Fruit fly (Drosophila melanogaster) whole organism, prepupa: Measurements from ENCODE around the gene Rbfox1.
A peak's percentile ranks its signal among the peaks of the same experiment; 100 is the strongest.

Experiments
- CG10631 ChIP-seq: fragments of 200-800 bp; sonication (Bioruptor generic); optimal IDR thresholded peaks from 2 replicates; lab custom pipeline; 2016; ENCODE audit warnings: missing biosample characterization, missing genetic modification characterization
- CG11294 ChIP-seq: fragments of 200-800 bp; sonication (Bioruptor generic); IDR thresholded peaks from 2 replicates; pipeline ENCODE4 v1.3.6; 2022; ENCODE audit warnings: missing biosample characterization, missing genetic modification characterization
- CG11762 ChIP-seq: fragments of 200-800 bp; sonication (Bioruptor generic); optimal IDR thresholded peaks from 3 replicates; lab custom pipeline; 2016; ENCODE audit warnings: missing biosample characterization, missing genetic modification characterization; ENCODE audit not compliant: insufficient read depth
- CG11902 ChIP-seq: fragments of 200-800 bp; sonication (Bioruptor generic); optimal IDR thresholded peaks from 3 replicates; lab custom pipeline; 2016; ENCODE audit warnings: missing biosample characterization, missing genetic modification characterization
- CG16779 ChIP-seq: fragments of 200-800 bp; sonication (Bioruptor generic); optimal IDR thresholded peaks from 3 replicates; lab custom pipeline; 2017; ENCODE audit warnings: missing biosample characterization, mild to moderate bottlenecking, missing genetic modification characterization
- CG3032 ChIP-seq: fragments of 200-800 bp; optimal IDR thresholded peaks from 2 replicates; lab custom pipeline; 2019; ENCODE audit warnings: missing biosample characterization, mild to moderate bottlenecking, missing genetic modification characterization, moderate library complexity
- CG31627 ChIP-seq: fragments of 200-800 bp; sonication (Bioruptor generic); optimal IDR thresholded peaks from 3 replicates; lab custom pipeline; 2016; ENCODE audit warnings: missing biosample characterization, missing genetic modification characterization
- CG32006 ChIP-seq: fragments of 200-800 bp; sonication (Bioruptor generic); optimal IDR thresholded peaks from 3 replicates; lab custom pipeline; 2017; ENCODE audit warnings: missing biosample characterization, mild to moderate bottlenecking, missing genetic modification characterization
- CG34406 ChIP-seq: fragments of 200-800 bp; sonication (Bioruptor generic); optimal IDR thresholded peaks from 3 replicates; lab custom pipeline; 2016; ENCODE audit warnings: missing biosample characterization, missing genetic modification characterization
- CG3919 ChIP-seq: fragments of 200-800 bp; sonication (Bioruptor generic); optimal IDR thresholded peaks from 3 replicates; lab custom pipeline; 2016; ENCODE audit warnings: missing biosample characterization, missing genetic modification characterization
- CG4318 ChIP-seq: fragments of 200-800 bp; sonication (Bioruptor generic); optimal IDR thresholded peaks from 3 replicates; lab custom pipeline; 2017; ENCODE audit warnings: missing biosample characterization, mild to moderate bottlenecking, missing genetic modification characterization
- CG6163 ChIP-seq: fragments of 200-800 bp; sonication (Bioruptor generic); IDR thresholded peaks from 3 replicates; pipeline ENCODE4 v1.3.6; 2022; ENCODE audit warnings: missing biosample characterization, missing genetic modification characterization
- CG6276 ChIP-seq: fragments of 200-800 bp; sonication (Bioruptor generic); optimal IDR thresholded peaks from 2 replicates; lab custom pipeline; 2017; ENCODE audit warnings: missing biosample characterization, mild to moderate bottlenecking, missing genetic modification characterization
- CG6792 ChIP-seq: fragments of 200-800 bp; sonication (Bioruptor generic); optimal IDR thresholded peaks from 3 replicates; lab custom pipeline; 2016; ENCODE audit warnings: missing biosample characterization, missing genetic modification characterization
- CG6808 ChIP-seq: fragments of 200-800 bp; sonication (Bioruptor generic); optimal IDR thresholded peaks from 3 replicates; lab custom pipeline; 2017; ENCODE audit warnings: missing biosample characterization, missing genetic modification characterization, mild to moderate bottlenecking, moderate library complexity, missing genetic modification reagents
- CG7368 ChIP-seq: fragments of 200-800 bp; sonication (Bioruptor generic); optimal IDR thresholded peaks from 3 replicates; lab custom pipeline; 2016; ENCODE audit warnings: missing biosample characterization, missing genetic modification characterization
- CG8119 ChIP-seq: fragments of 200-800 bp; sonication (Bioruptor generic); IDR thresholded peaks from 3 replicates; pipeline ENCODE4 v1.3.6; 2022; ENCODE audit warnings: missing biosample characterization, missing genetic modification characterization
- CG8319 ChIP-seq: fragments of 200-800 bp; sonication (Bioruptor generic); optimal IDR thresholded peaks from 3 replicates; lab custom pipeline; 2016; ENCODE audit warnings: missing biosample characterization, missing genetic modification characterization
- CG8632 ChIP-seq: fragments of 200-800 bp; sonication (Bioruptor generic); optimal IDR thresholded peaks from 3 replicates; lab custom pipeline; 2016; ENCODE audit warnings: missing biosample characterization, missing genetic modification characterization
- CG9139 ChIP-seq: fragments of 200-800 bp; sonication (Bioruptor generic); optimal IDR thresholded peaks from 3 replicates; lab custom pipeline; 2017; ENCODE audit warnings: missing biosample characterization, mild to moderate bottlenecking, missing genetic modification characterization
- Eip75B ChIP-seq: fragments of 200-800 bp; sonication (Bioruptor generic); optimal IDR thresholded peaks from 3 replicates; lab custom pipeline; 2016; ENCODE audit warnings: missing biosample characterization, missing genetic modification characterization
- Eip78C ChIP-seq: fragments of 200-800 bp; sonication (Bioruptor generic); peaks from one replicate; lab custom pipeline; 2016; ENCODE audit warnings: missing biosample characterization, missing genetic modification characterization
- Ets21C ChIP-seq: fragments of 200-800 bp; sonication (Bioruptor generic); optimal IDR thresholded peaks from 3 replicates; lab custom pipeline; 2016; ENCODE audit warnings: missing biosample characterization, missing genetic modification characterization
- Gug ChIP-seq: fragments of 200-800 bp; sonication (Bioruptor generic); IDR thresholded peaks from 2 replicates; pipeline ENCODE4 v1.3.6; 2022; ENCODE audit warnings: missing biosample characterization, missing genetic modification characterization
- Hr38 ChIP-seq: sonication (Bioruptor generic); optimal IDR thresholded peaks from 2 replicates; lab custom pipeline; 2016; ENCODE audit warnings: missing biosample characterization, missing genetic modification characterization
- Hr39 ChIP-seq: fragments of 200-800 bp; sonication (Bioruptor generic); optimal IDR thresholded peaks from 2 replicates; lab custom pipeline; 2016; ENCODE audit warnings: missing biosample characterization, missing genetic modification characterization
- Hr4 ChIP-seq: fragments of 200-800 bp; sonication (Bioruptor generic); optimal IDR thresholded peaks from 3 replicates; lab custom pipeline; 2016; ENCODE audit warnings: missing biosample characterization, missing genetic modification characterization
- Met ChIP-seq: fragments of 200-800 bp; sonication (Bioruptor generic); optimal IDR thresholded peaks from 3 replicates; lab custom pipeline; 2016; ENCODE audit warnings: missing biosample characterization, missing genetic modification characterization
- Smox ChIP-seq: fragments of 200-800 bp; sonication (Bioruptor generic); optimal IDR thresholded peaks from 3 replicates; lab custom pipeline; 2016; ENCODE audit warnings: missing biosample characterization, missing genetic modification characterization
- Sox102F ChIP-seq: fragments of 200-800 bp; sonication (Bioruptor generic); optimal IDR thresholded peaks from 2 replicates; lab custom pipeline; 2016; ENCODE audit warnings: missing biosample characterization, mild to moderate bottlenecking, missing genetic modification characterization
- Sox14 ChIP-seq: fragments of 200-800 bp; sonication (Bioruptor generic); optimal IDR thresholded peaks from 3 replicates; lab custom pipeline; 2016; ENCODE audit warnings: missing biosample characterization, missing genetic modification characterization
- achi ChIP-seq: fragments of 200-800 bp; sonication (Bioruptor generic); optimal IDR thresholded peaks from 3 replicates; lab custom pipeline; 2016; ENCODE audit warnings: missing biosample characterization, missing genetic modification characterization
- acj6 ChIP-seq: fragments of 200-800 bp; sonication (Bioruptor generic); optimal IDR thresholded peaks from 3 replicates; lab custom pipeline; 2016; ENCODE audit warnings: missing biosample characterization, missing genetic modification characterization
- cyc ChIP-seq: fragments of 200-800 bp; sonication (Bioruptor generic); optimal IDR thresholded peaks from 3 replicates; lab custom pipeline; 2016; ENCODE audit warnings: missing biosample characterization, missing genetic modification characterization
- dac ChIP-seq: fragments of 200-800 bp; sonication (Bioruptor generic); optimal IDR thresholded peaks from 2 replicates; lab custom pipeline; 2017; ENCODE audit warnings: missing biosample characterization, mild to moderate bottlenecking, missing genetic modification characterization
- fd59A ChIP-seq: fragments of 200-800 bp; sonication (Bioruptor generic); optimal IDR thresholded peaks from 2 replicates; lab custom pipeline; 2017; ENCODE audit warnings: missing biosample characterization, mild to moderate bottlenecking, missing genetic modification characterization, missing genetic modification reagents
- fd85E ChIP-seq: fragments of 200-800 bp; sonication (Bioruptor generic); optimal IDR thresholded peaks from 3 replicates; lab custom pipeline; 2016; ENCODE audit warnings: missing biosample characterization, missing genetic modification characterization
- fkh ChIP-seq: fragments of 200-800 bp; sonication (Bioruptor generic); optimal IDR thresholded peaks from 3 replicates; lab custom pipeline; 2017; ENCODE audit warnings: missing biosample characterization, mild to moderate bottlenecking, missing genetic modification characterization, moderate library complexity
- lz ChIP-seq: fragments of 200-800 bp; sonication (Bioruptor generic); optimal IDR thresholded peaks from 3 replicates; lab custom pipeline; 2016; ENCODE audit warnings: missing biosample characterization, missing genetic modification characterization
- spab ChIP-seq: fragments of 200-800 bp; sonication (Bioruptor generic); optimal IDR thresholded peaks from 2 replicates; lab custom pipeline; 2017; ENCODE audit warnings: missing biosample characterization, mild to moderate bottlenecking, missing genetic modification characterization, missing genetic modification reagents
- topi ChIP-seq: fragments of 200-800 bp; sonication (Bioruptor generic); optimal IDR thresholded peaks from 3 replicates; lab custom pipeline; 2016; ENCODE audit warnings: missing biosample characterization, missing genetic modification characterization

The Rbfox1 gene

dm6 chr3L:10481112-10481511, at the start of gene Rbfox1:
Gene Rbfox1, plus strand, starts transcription at chr3L:10481412.
- no peak for TF ChIP-seq spab (GFP tag; lab: Kevin White, UChicago)
- no peak for TF ChIP-seq CG4318 (GFP tag; lab: Kevin White, UChicago)
- no peak for TF ChIP-seq Sox102F (GFP tag; lab: Kevin White, UChicago)
- no peak for TF ChIP-seq Smox (GFP tag; lab: Kevin White, UChicago)
- TF ChIP-seq achi (GFP tag; lab: Kevin White, UChicago), result no peak
- TF ChIP-seq lz (GFP tag; lab: Kevin White, UChicago), result no peak
- no peak for TF ChIP-seq CG9139 (GFP tag; lab: Kevin White, UChicago)
- no peak for TF ChIP-seq CG7368 (GFP tag; lab: Kevin White, UChicago)
- TF ChIP-seq fkh (GFP tag; lab: Kevin White, UChicago), result no peak
- no peak for TF ChIP-seq CG31627
- no peak for TF ChIP-seq CG6792 (GFP tag; lab: Kevin White, UChicago)
- TF ChIP-seq Hr38 (GFP tag; lab: Kevin White, UChicago), result no peak
- no peak for TF ChIP-seq topi (GFP tag; lab: Kevin White, UChicago)
- TF ChIP-seq CG16779 (tag; lab: Kevin White, UChicago), result no peak
- TF ChIP-seq CG10631 (GFP tag; lab: Kevin White, UChicago), result no peak
- TF ChIP-seq, all 60 proteins: peak for 0

DNA sequence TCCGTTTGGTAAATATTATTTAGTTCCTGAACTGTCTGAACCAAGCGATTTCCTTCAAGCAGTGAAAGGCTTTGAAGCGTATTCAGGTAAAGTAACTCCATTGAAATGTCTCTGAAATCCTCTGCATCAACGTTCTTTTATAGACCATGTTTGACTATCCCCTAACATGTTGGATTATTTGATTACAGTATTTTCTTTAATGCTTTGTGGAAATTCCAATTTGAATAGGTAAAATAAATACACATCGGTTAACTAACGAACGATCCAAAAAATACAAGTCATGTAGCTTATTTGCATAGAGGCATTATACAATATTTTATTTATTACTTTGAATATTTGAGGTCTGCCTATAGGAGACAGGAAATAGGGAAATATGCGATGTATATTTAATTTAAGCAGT, 49.3 kb upstream of the Rbfox1 start, which contains the start of gene Ir67b:
Gene Ir67b, minus strand, starts transcription at position 101 of the 400 bp plus-strand sequence.
- TF ChIP-seq CG11294 (GFP tag; lab: Robert Waterston, UW) (no peak), dac (GFP tag; lab: Kevin White, UChicago) (no peak), CG8632 (GFP tag; lab: Kevin White, UChicago) (no peak), fkh (GFP tag; lab: Kevin White, UChicago) (no peak), CG10631 (GFP tag; lab: Kevin White, UChicago) (no peak), Eip78C (GFP tag; lab: Kevin White, UChicago) (no peak), CG9139 (GFP tag; lab: Kevin White, UChicago) (no peak), fd59A (GFP tag; lab: Kevin White, UChicago) (no peak), spab (GFP tag; lab: Kevin White, UChicago) (no peak), Hr4 (no peak), CG7368 (GFP tag; lab: Kevin White, UChicago) (no peak), Gug (GFP tag; lab: Robert Waterston, UW) (no peak), CG3032 (tag; lab: Kevin White, UChicago) (no peak), CG34406 (GFP tag; lab: Kevin White, UChicago) (no peak), Eip75B (no peak), CG11762 (GFP tag; lab: Kevin White, UChicago) (no peak), CG16779 (tag; lab: Kevin White, UChicago) (no peak), CG8119 (GFP tag; lab: Robert Waterston, UW) (no peak), CG8319 (GFP tag; lab: Kevin White, UChicago) (no peak)

dm6 chr3L:10434005-10434404, 47.2 kb upstream of the Rbfox1 start, which contains the start of gene Ir67c:
Gene Ir67c, minus strand, starts transcription at chr3L:10434105.
- TF ChIP-seq CG31627 (no peak), CG6276 (GFP tag; lab: Kevin White, UChicago) (no peak), CG32006 (GFP tag; lab: Kevin White, UChicago) (peak; percentile 12), CG8119 (GFP tag; lab: Robert Waterston, UW) (no peak), dac (GFP tag; lab: Kevin White, UChicago) (no peak), lz (GFP tag; lab: Kevin White, UChicago) (no peak), Ets21C (GFP tag; lab: Kevin White, UChicago) (no peak), CG8632 (GFP tag; lab: Kevin White, UChicago) (no peak), cyc (GFP tag; lab: Kevin White, UChicago) (no peak), CG6792 (GFP tag; lab: Kevin White, UChicago) (no peak), CG3919 (GFP tag; lab: Kevin White, UChicago) (peak; percentile 16), CG16779 (tag; lab: Kevin White, UChicago) (no peak), Sox14 (GFP tag; lab: Kevin White, UChicago) (no peak), fd85E (no peak), Smox (GFP tag; lab: Kevin White, UChicago) (no peak), Met (GFP tag; lab: Kevin White, UChicago) (no peak), CG11902 (GFP tag; lab: Kevin White, UChicago) (no peak), CG6808 (GFP tag; lab: Kevin White, UChicago) (no peak), CG6163 (GFP tag; lab: Robert Waterston, UW) (no peak), Eip78C (GFP tag; lab: Kevin White, UChicago) (no peak), Eip75B (no peak), Gug (GFP tag; lab: Robert Waterston, UW) (no peak), acj6 (GFP tag; lab: Kevin White, UChicago) (no peak), Hr39 (peak; percentile 5), CG10631 (GFP tag; lab: Kevin White, UChicago) (no peak)
